Fruit fly (Drosophila melanogaster) ovary, adult (tissue): Measurements from ENCODE around the gene CG6686.

ENCODE experiments used
- CG17801 ChIP-seq: fragments of 200-800 bp; optimal IDR thresholded peaks from 2 replicates; lab custom pipeline; 2019; ENCODE audit warnings: missing biosample characterization, mild to moderate bottlenecking, missing genetic modification characterization, moderate library complexity; ENCODE audit not compliant: partially characterized antibody

CG6686 gene

dm6 chr2L:11969424-11969823 is 18.4 kb downstream of the CG6686 start:
- TF ChIP-seq CG17801 (GFP tag; lab: Kevin White, UChicago) = no peak

dm6 chr2L:11968581-11969272 is 19.1 kb downstream of the CG6686 start:
- no peak for TF ChIP-seq CG17801 (GFP tag; lab: Kevin White, UChicago)

- no peak for TF ChIP-seq CG17801 (GFP tag; lab: Kevin White, UChicago)
Observed at dm6 chr2L:11965610-11966594, 21.9 kb downstream of the CG6686 start.

dm6 chr2L:11963422-11964322 is 24.2 kb downstream of the CG6686 start:
- peak; percentile 74 for TF ChIP-seq CG17801 (GFP tag; lab: Kevin White, UChicago)

dm6 chr2L:11960909-11961308 is 26.9 kb downstream of the CG6686 start:
- TF ChIP-seq CG17801 (GFP tag; lab: Kevin White, UChicago) = no peak

- no peak for TF ChIP-seq CG17801 (GFP tag; lab: Kevin White, UChicago)
Observed at dm6 chr2L:11958729-11959128, 29.1 kb downstream of the CG6686 start.

- no peak for TF ChIP-seq CG17801 (GFP tag; lab: Kevin White, UChicago)
Observed at dm6 chr2L:11955839-11956238, 32.0 kb downstream of the CG6686 start.

- TF ChIP-seq CG17801 (GFP tag; lab: Kevin White, UChicago) = no peak
Observed at dm6 chr2L:11949917-11950316, 37.9 kb downstream of the CG6686 start.

dm6 chr2L:11948479-11948878 is 39.4 kb downstream of the CG6686 start:
- no peak for TF ChIP-seq CG17801 (GFP tag; lab: Kevin White, UChicago)

dm6 chr2L:11947641-11948040 is 40.2 kb downstream of the CG6686 start, which contains the start of gene CG16964:
CG16964 (plus strand) TSS chr2L:11947941.
- TF ChIP-seq CG17801 (GFP tag; lab: Kevin White, UChicago) = no peak

- no peak for TF ChIP-seq CG17801 (GFP tag; lab: Kevin White, UChicago)
Observed at dm6 chr2L:11943829-11944228, 44.0 kb downstream of the CG6686 start, which contains the start of gene Crys. Crys (plus strand) TSS chr2L:11944129.

dm6 chr2L:11942826-11943225 is 45.0 kb downstream of the CG6686 start:
- TF ChIP-seq CG17801 (GFP tag; lab: Kevin White, UChicago) = no peak

dm6 chr2L:11942265-11942664 is 45.6 kb downstream of the CG6686 start:
- no peak for TF ChIP-seq CG17801 (GFP tag; lab: Kevin White, UChicago)

- TF ChIP-seq CG17801 (GFP tag; lab: Kevin White, UChicago) = no peak
Observed at dm6 chr2L:11940620-11941019, 47.2 kb downstream of the CG6686 start.
